Worm (Caenorhabditis elegans) whole organism, L3 larva: Measurements from ENCODE around the gene srbc-10.

Source experiments
- ZK546.5 ChIP-seq: sonication (generic microtip); optimal IDR thresholded peaks from 2 replicates; lab custom pipeline; 2017; ENCODE audit warnings: missing biosample characterization, missing genetic modification characterization
- aly-2 ChIP-seq: fragments of 150-350 bp; optimal IDR thresholded peaks from 2 replicates; lab custom pipeline; 2014; ENCODE audit warnings: missing biosample characterization, missing genetic modification characterization
- elt-1 ChIP-seq: fragments of 150-350 bp; optimal IDR thresholded peaks from 2 replicates; lab custom pipeline; 2014; ENCODE audit warnings: missing biosample characterization, missing genetic modification characterization
- lin-15B ChIP-seq: fragments of 150-350 bp; optimal IDR thresholded peaks from 2 replicates; lab custom pipeline; 2014; ENCODE audit warnings: missing biosample characterization, missing genetic modification characterization
- lin-39 ChIP-seq: fragments of 150-350 bp; optimal IDR thresholded peaks from 2 replicates; lab custom pipeline; 2018; ENCODE audit warnings: missing biosample characterization, missing genetic modification reagents, missing genetic modification characterization
- nhr-28 ChIP-seq: fragments of 150-350 bp; optimal IDR thresholded peaks from 2 replicates; lab custom pipeline; 2014; ENCODE audit warnings: missing biosample characterization, missing genetic modification characterization
- nhr-77 ChIP-seq: fragments of 150-350 bp; optimal IDR thresholded peaks from 2 replicates; lab custom pipeline; 2014; ENCODE audit warnings: missing biosample characterization, missing genetic modification characterization
- snpc-4 ChIP-seq: fragments of 150-350 bp; optimal IDR thresholded peaks from 2 replicates; lab custom pipeline; 2014; ENCODE audit warnings: missing biosample characterization, missing genetic modification characterization
- tbx-2 ChIP-seq: sonication (generic microtip); optimal IDR thresholded peaks from 2 replicates; lab custom pipeline; 2016; ENCODE audit warnings: mild to moderate bottlenecking, missing genetic modification characterization, missing compliant biosample characterization
- ztf-4 ChIP-seq: fragments of 150-350 bp; optimal IDR thresholded peaks from 2 replicates; lab custom pipeline; 2014; ENCODE audit warnings: missing biosample characterization, missing genetic modification characterization

DNA sequence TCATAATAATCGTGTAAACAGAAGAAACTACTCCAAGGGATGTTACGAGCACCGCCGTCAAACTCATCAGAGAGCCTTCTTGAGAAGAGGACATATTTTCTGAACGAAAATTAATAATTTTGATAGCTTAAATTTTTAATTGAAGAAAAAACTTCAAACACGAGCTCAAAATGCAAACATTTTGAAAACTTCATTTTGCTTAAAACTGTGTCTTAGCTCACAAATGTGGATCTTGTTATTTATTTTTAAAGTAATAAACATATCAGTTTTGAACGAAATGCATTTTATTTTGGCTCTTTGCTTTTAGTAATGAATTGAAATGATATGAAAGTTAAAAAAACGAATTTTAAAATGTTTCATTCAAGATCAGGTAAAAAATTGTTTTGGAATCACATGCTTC lies 5.3 kb downstream of the srbc-10 start, which contains the start of gene srbc-7:
- TF ChIP-seq lin-15B (no peak), lin-39 (no peak), nhr-77 (tag; lab: Kevin White, UChicago) (no peak), tbx-2 (tag; lab: Kevin White, UChicago) (no peak), snpc-4 (tag; lab: Kevin White, UChicago) (no peak), elt-1 (tag; lab: Kevin White, UChicago) (no peak), aly-2 (no peak), ZK546.5 (tag; lab: Kevin White, UChicago) (no peak), ztf-4 (tag; lab: Kevin White, UChicago) (no peak), nhr-28 (tag; lab: Kevin White, UChicago) (no peak)
